Fruit fly (Drosophila melanogaster) whole organism, embryonic: Measurements from ENCODE around the gene CG7264.
A peak's percentile ranks its signal among the peaks of the same experiment; 100 is the strongest.

Experiments used
- Abd-B ChIP-seq: fragments of 200-800 bp; sonication (Bioruptor generic); optimal IDR thresholded peaks from 2 replicates; lab custom pipeline; 2018; ENCODE audit warnings: missing biosample characterization, mild to moderate bottlenecking, missing genetic modification characterization, moderate library complexity
- BEAF-32 ChIP-seq: fragments of 200-800 bp; sonication (Bioruptor generic); optimal IDR thresholded peaks from 3 replicates; lab custom pipeline; 2017; ENCODE audit warnings: missing biosample characterization, missing genetic modification characterization, mild to moderate bottlenecking, moderate library complexity, missing genetic modification reagents
- Bgb ChIP-seq: fragments of 200-800 bp; sonication (Bioruptor generic); IDR thresholded peaks from 2 replicates; pipeline ENCODE4 v1.3.6; 2022; ENCODE audit warnings: missing biosample characterization, missing genetic modification characterization; ENCODE audit not compliant: partially characterized antibody
- CG10959 ChIP-seq: fragments of 200-800 bp; sonication (Bioruptor generic); IDR thresholded peaks from 2 replicates; pipeline ENCODE4 v1.3.6; 2022; ENCODE audit warnings: missing biosample characterization, missing genetic modification characterization
- CG11695 ChIP-seq: fragments of 200-800 bp; sonication (Bioruptor generic); IDR thresholded peaks from 3 replicates; pipeline ENCODE4 v1.3.6; 2022; ENCODE audit warnings: missing biosample characterization, missing genetic modification characterization
- CG11723 ChIP-seq: fragments of 200-800 bp; sonication (Bioruptor generic); optimal IDR thresholded peaks from 2 replicates; lab custom pipeline; 2017; ENCODE audit warnings: missing biosample characterization, mild to moderate bottlenecking, missing genetic modification characterization
- CG13894 ChIP-seq: fragments of 200-800 bp; sonication (Bioruptor generic); optimal IDR thresholded peaks from 3 replicates; lab custom pipeline; 2018; ENCODE audit warnings: missing biosample characterization, mild to moderate bottlenecking, missing genetic modification characterization, moderate library complexity
- CG15073 ChIP-seq: fragments of 200-800 bp; sonication (Bioruptor generic); optimal IDR thresholded peaks from 2 replicates; lab custom pipeline; 2016; ENCODE audit warnings: missing biosample characterization, missing genetic modification characterization
- CG17359 ChIP-seq: fragments of 200-800 bp; sonication (Bioruptor generic); optimal IDR thresholded peaks from 3 replicates; lab custom pipeline; 2018; ENCODE audit warnings: missing biosample characterization, mild to moderate bottlenecking, missing genetic modification characterization, moderate library complexity
- CG17361 ChIP-seq: fragments of 200-800 bp; sonication (Bioruptor generic); IDR thresholded peaks from 3 replicates; pipeline ENCODE4 v1.3.6; 2022; ENCODE audit warnings: missing biosample characterization, missing genetic modification characterization
- CG1832 ChIP-seq: fragments of 200-800 bp; sonication (Bioruptor generic); optimal IDR thresholded peaks from 2 replicates; lab custom pipeline; 2017; ENCODE audit warnings: missing biosample characterization, mild to moderate bottlenecking, missing genetic modification characterization, inconsistent platforms
- CG2129 ChIP-seq: fragments of 200-800 bp; sonication (Bioruptor generic); IDR thresholded peaks from 2 replicates; pipeline ENCODE4 v1.3.6; 2022; ENCODE audit warnings: missing biosample characterization, missing genetic modification characterization; ENCODE audit not compliant: partially characterized antibody
- CG30020 ChIP-seq: fragments of 200-800 bp; optimal IDR thresholded peaks from 2 replicates; lab custom pipeline; 2019; ENCODE audit warnings: missing biosample characterization, mild to moderate bottlenecking, missing genetic modification characterization, moderate library complexity
- CG32772 ChIP-seq: fragments of 200-800 bp; sonication (Bioruptor generic); IDR thresholded peaks from 2 replicates; pipeline ENCODE4 v1.3.6; 2022; ENCODE audit warnings: missing biosample characterization, missing genetic modification characterization
- CG3995 ChIP-seq: fragments of 200-800 bp; sonication (Bioruptor generic); optimal IDR thresholded peaks from 3 replicates; lab custom pipeline; 2016; ENCODE audit warnings: missing biosample characterization, missing genetic modification characterization
- CG4820 ChIP-seq: fragments of 200-800 bp; sonication (Bioruptor generic); optimal IDR thresholded peaks from 3 replicates; lab custom pipeline; 2016; ENCODE audit warnings: missing biosample characterization, missing genetic modification characterization
- CG7556 ChIP-seq: fragments of 200-800 bp; sonication (Bioruptor generic); optimal IDR thresholded peaks from 2 replicates; lab custom pipeline; 2017; ENCODE audit warnings: missing biosample characterization, mild to moderate bottlenecking, missing genetic modification characterization
- CG8089 ChIP-seq: fragments of 200-800 bp; sonication (Bioruptor generic); optimal IDR thresholded peaks from 3 replicates; lab custom pipeline; 2016; ENCODE audit warnings: missing biosample characterization, missing genetic modification characterization
- CG9797 ChIP-seq: fragments of 200-800 bp; sonication (Bioruptor generic); optimal IDR thresholded peaks from 3 replicates; lab custom pipeline; 2018; ENCODE audit warnings: missing biosample characterization, mild to moderate bottlenecking, missing genetic modification characterization
- Dad ChIP-seq: fragments of 200-800 bp; sonication (Bioruptor generic); optimal IDR thresholded peaks from 3 replicates; lab custom pipeline; 2016; ENCODE audit warnings: missing biosample characterization, missing genetic modification characterization
- Dbx ChIP-seq: fragments of 200-800 bp; sonication (Bioruptor generic); IDR thresholded peaks from 3 replicates; pipeline ENCODE4 v1.3.6; 2022; ENCODE audit warnings: missing biosample characterization, missing genetic modification characterization
- Dip2 ChIP-seq: fragments of 200-800 bp; sonication (Bioruptor generic); IDR thresholded peaks from 2 replicates; pipeline ENCODE4 v1.3.6; 2022; ENCODE audit warnings: missing biosample characterization, missing genetic modification characterization
- Dp ChIP-seq: fragments of 200-800 bp; sonication (Bioruptor generic); optimal IDR thresholded peaks from 2 replicates; lab custom pipeline; 2018; ENCODE audit warnings: missing biosample characterization, mild to moderate bottlenecking, missing genetic modification characterization, moderate library complexity
- E2f2 ChIP-seq: fragments of 200-800 bp; sonication (Bioruptor generic); IDR thresholded peaks from 2 replicates; pipeline ENCODE4 v1.3.6; 2022; ENCODE audit warnings: missing biosample characterization, missing genetic modification characterization
- ERR ChIP-seq: fragments of 200-800 bp; sonication (Bioruptor generic); optimal IDR thresholded peaks from 2 replicates; lab custom pipeline; 2016; ENCODE audit warnings: missing biosample characterization, missing genetic modification characterization
- Elba2 ChIP-seq: fragments of 200-800 bp; sonication (Bioruptor generic); optimal IDR thresholded peaks from 3 replicates; lab custom pipeline; 2016; ENCODE audit warnings: missing biosample characterization, missing genetic modification characterization
- Gug ChIP-seq: fragments of 200-800 bp; sonication (Bioruptor generic); IDR thresholded peaks from 4 replicates; pipeline ENCODE4 v1.3.6; 2022; ENCODE audit warnings: missing biosample characterization, missing genetic modification characterization
- H15 ChIP-seq: fragments of 200-800 bp; sonication (Bioruptor generic); IDR thresholded peaks from 3 replicates; pipeline ENCODE4 v1.3.6; 2022; ENCODE audit warnings: missing biosample characterization, missing genetic modification characterization
- Hand ChIP-seq: fragments of 200-800 bp; sonication (Bioruptor generic); optimal IDR thresholded peaks from 2 replicates; lab custom pipeline; 2017; ENCODE audit warnings: mild to moderate bottlenecking, missing biosample characterization, missing genetic modification reagents, missing genetic modification characterization
- HmgD ChIP-seq: fragments of 200-800 bp; sonication (Bioruptor generic); optimal IDR thresholded peaks from 3 replicates; lab custom pipeline; 2016; ENCODE audit warnings: missing biosample characterization, missing genetic modification characterization
- Hr39 ChIP-seq: fragments of >200 bp; optimal IDR thresholded peaks from 2 replicates; lab custom pipeline; 2017
- Jarid2 ChIP-seq: fragments of 200-800 bp; sonication (Bioruptor generic); optimal IDR thresholded peaks from 3 replicates; lab custom pipeline; 2017; ENCODE audit warnings: mild to moderate bottlenecking, missing biosample characterization, missing genetic modification reagents, missing genetic modification characterization
- MESR4 ChIP-seq: fragments of 200-800 bp; sonication (Bioruptor generic); optimal IDR thresholded peaks from 2 replicates; lab custom pipeline; 2018; ENCODE audit warnings: missing biosample characterization, mild to moderate bottlenecking, missing genetic modification characterization, moderate library complexity
- Myb ChIP-seq: fragments of 200-800 bp; sonication (Bioruptor generic); optimal IDR thresholded peaks from 2 replicates; lab custom pipeline; 2016; ENCODE audit warnings: missing biosample characterization, missing genetic modification characterization
- Poxn ChIP-seq: fragments of 200-800 bp; sonication (Bioruptor generic); IDR thresholded peaks from 2 replicates; pipeline ENCODE4 v1.3.6; 2022; ENCODE audit warnings: missing biosample characterization, missing genetic modification characterization
- Ravus ChIP-seq: fragments of 200-800 bp; sonication (Bioruptor generic); IDR thresholded peaks from 2 replicates; pipeline ENCODE4 v1.3.6; 2022; ENCODE audit warnings: missing biosample characterization, missing genetic modification characterization
- Xrp1 ChIP-seq: fragments of 200-800 bp; sonication (Bioruptor generic); IDR thresholded peaks from 2 replicates; pipeline ENCODE4 v1.3.6; 2022; ENCODE audit warnings: missing biosample characterization, missing genetic modification characterization
- amos ChIP-seq: fragments of 200-800 bp; sonication (Bioruptor generic); IDR thresholded peaks from 2 replicates; pipeline ENCODE4 v1.3.6; 2022; ENCODE audit warnings: missing biosample characterization, missing genetic modification characterization; ENCODE audit not compliant: partially characterized antibody
- caup ChIP-seq: fragments of 200-800 bp; sonication (Bioruptor generic); optimal IDR thresholded peaks from 3 replicates; lab custom pipeline; 2017; ENCODE audit warnings: missing biosample characterization, mild to moderate bottlenecking, missing genetic modification characterization, moderate library complexity; ENCODE audit not compliant: severe bottlenecking
- croc ChIP-seq: fragments of 200-800 bp; sonication (Bioruptor generic); conservative IDR thresholded peaks from 3 replicates; pipeline ENCODE4 v1.3.6; 2022; ENCODE audit warnings: missing biosample characterization, missing genetic modification characterization
- dmrt11E ChIP-seq: fragments of 200-800 bp; sonication (Bioruptor generic); optimal IDR thresholded peaks from 3 replicates; lab custom pipeline; 2018; ENCODE audit warnings: missing biosample characterization, mild to moderate bottlenecking, missing genetic modification characterization, moderate library complexity
- fd64A ChIP-seq: fragments of 200-800 bp; sonication (Bioruptor generic); optimal IDR thresholded peaks from 3 replicates; lab custom pipeline; 2018; ENCODE audit warnings: missing biosample characterization, mild to moderate bottlenecking, missing genetic modification characterization
- gcm ChIP-seq: fragments of 200-800 bp; sonication (Bioruptor generic); optimal IDR thresholded peaks from 2 replicates; lab custom pipeline; 2019; ENCODE audit warnings: missing biosample characterization, mild to moderate bottlenecking, missing genetic modification characterization, moderate library complexity
- mld ChIP-seq: fragments of 200-800 bp; sonication (Bioruptor generic); IDR thresholded peaks from 3 replicates; pipeline ENCODE4 v1.3.6; 2022; ENCODE audit warnings: missing biosample characterization, missing genetic modification characterization; ENCODE audit not compliant: partially characterized antibody
- oc ChIP-seq: fragments of 200-800 bp; sonication (Bioruptor generic); optimal IDR thresholded peaks from 2 replicates; lab custom pipeline; 2018; ENCODE audit warnings: missing biosample characterization, mild to moderate bottlenecking, missing genetic modification characterization, moderate library complexity
- prd ChIP-seq, 3 experiments: fragments of >200 bp in 2 of 3; fragments of 200-800 bp in 1 of 3; sonication (Bioruptor generic) in 1 of 3; optimal IDR thresholded peaks in 2 of 3; IDR thresholded peaks in 1 of 3; 2 replicates in 2 of 3; 3 replicates in 1 of 3; pipeline versions ENCODE4 v1.3.6 to Lab custom; 2017 to 2022; ENCODE audit warnings: missing biosample characterization in 1 of 3, missing genetic modification characterization in 1 of 3
- ranshi ChIP-seq: fragments of 200-800 bp; sonication (Bioruptor generic); IDR thresholded peaks from 2 replicates; pipeline ENCODE4 v1.3.6; 2022; ENCODE audit warnings: missing biosample characterization, missing genetic modification characterization
- sd ChIP-seq: fragments of 200-800 bp; sonication (Bioruptor generic); optimal IDR thresholded peaks from 3 replicates; lab custom pipeline; 2018; ENCODE audit warnings: missing biosample characterization, mild to moderate bottlenecking, missing genetic modification characterization, moderate library complexity
- sens-2 ChIP-seq: fragments of 200-800 bp; sonication (Bioruptor generic); IDR thresholded peaks from 2 replicates; pipeline ENCODE4 v1.3.6; 2022; ENCODE audit warnings: missing biosample characterization, missing genetic modification characterization
- sim ChIP-seq: fragments of 200-800 bp; sonication (Bioruptor generic); IDR thresholded peaks from 2 replicates; pipeline ENCODE4 v1.3.6; 2022; ENCODE audit warnings: missing biosample characterization, missing genetic modification characterization
- slou ChIP-seq: fragments of 200-800 bp; sonication (Bioruptor generic); optimal IDR thresholded peaks from 3 replicates; lab custom pipeline; 2016; ENCODE audit warnings: missing biosample characterization, missing genetic modification characterization
- usp ChIP-seq: fragments of >200 bp; optimal IDR thresholded peaks from 2 replicates; lab custom pipeline; 2017; ENCODE audit warnings: missing biosample characterization, missing genetic modification characterization

The CG7264 gene

dm6 chr3L:11863587-11863986, 34.8 kb downstream of the CG7264 start (continued):
- TF ChIP-seq Myb (GFP tag; lab: Kevin White, UChicago) (no peak), gcm (GFP tag; lab: Kevin White, UChicago) (no peak), MESR4 (GFP tag; lab: Kevin White, UChicago) (no peak), Abd-B (GFP tag; lab: Kevin White, UChicago) (no peak), Jarid2 (no peak), E2f2 (GFP tag; lab: Robert Waterston, UW) (no peak), CG4820 (no peak), mld (no peak), CG30020 (tag; lab: Kevin White, UChicago) (no peak), CG17359 (no peak), fd64A (GFP tag; lab: Kevin White, UChicago) (no peak), Gug (no peak), croc (no peak), CG1832 (GFP tag; lab: Kevin White, UChicago) (no peak), CG15073 (GFP tag; lab: Kevin White, UChicago) (no peak), HmgD (no peak), Dip2 (no peak), sd (tag; lab: Kevin White, UChicago) (no peak), Dp (no peak), CG13894 (tag; lab: Kevin White, UChicago) (no peak), BEAF-32 (GFP tag; lab: Kevin White, UChicago) (no peak), Bgb (GFP tag; lab: Robert Waterston, UW) (no peak), CG3995 (no peak), Hr39 (lab: Kevin White, UChicago) (no peak), CG8089 (GFP tag; lab: Kevin White, UChicago) (no peak), Xrp1 (GFP tag; lab: Robert Waterston, UW) (no peak), ranshi (GFP tag; lab: Robert Waterston, UW) (no peak), Dbx (no peak), Poxn (GFP tag; lab: Robert Waterston, UW) (no peak), slou (GFP tag; lab: Kevin White, UChicago) (no peak), sens-2 (no peak), Dad (no peak), CG11695 (no peak), CG11723 (GFP tag; lab: Kevin White, UChicago) (no peak), oc (tag; lab: Kevin White, UChicago) (no peak), H15 (GFP tag; lab: Robert Waterston, UW) (no peak), CG2129 (GFP tag; lab: Robert Waterston, UW) (no peak), usp (no peak), CG7556 (peak; percentile 76), CG9797 (GFP tag; lab: Kevin White, UChicago) (no peak), dmrt11E (tag; lab: Kevin White, UChicago) (no peak), Elba2 (GFP tag; lab: Kevin White, UChicago) (no peak), prd (optimal IDR thresholded peaks at IDR 0.05; lab: Kevin White, UChicago) (no peak), prd (GFP tag; IDR thresholded peaks at IDR 0.05; lab: Robert Waterston, UW) (no peak), CG10959 (GFP tag; lab: Robert Waterston, UW) (no peak), amos (GFP tag; lab: Robert Waterston, UW) (no peak), caup (GFP tag; lab: Kevin White, UChicago) (peak; percentile 8), Ravus (no peak), CG17361 (GFP tag; lab: Robert Waterston, UW) (peak; percentile 52; the same call in 1 of the 3 replicates), CG32772 (GFP tag; lab: Robert Waterston, UW) (no peak), sim (GFP tag; lab: Robert Waterston, UW) (no peak), ERR (GFP tag; lab: Kevin White, UChicago) (no peak), Hand (peak; percentile 17)
